Fruit fly (Drosophila melanogaster) whole organism, embryonic: ENCODE results near the gene UQCR-6.4L.

Source experiments
- C15 ChIP-seq: fragments of 200-800 bp; sonication (Bioruptor generic); IDR thresholded peaks from 3 replicates; pipeline ENCODE4 v1.3.6; 2022; ENCODE audit warnings: missing biosample characterization, missing genetic modification characterization
- CG10147 ChIP-seq: fragments of 200-800 bp; sonication (Bioruptor generic); optimal IDR thresholded peaks from 2 replicates; lab custom pipeline; 2019; ENCODE audit warnings: missing biosample characterization, mild to moderate bottlenecking, missing genetic modification characterization, moderate library complexity
- CG10565 ChIP-seq: fragments of 200-800 bp; sonication (Bioruptor generic); optimal IDR thresholded peaks from 3 replicates; lab custom pipeline; 2016; ENCODE audit warnings: missing biosample characterization, mild to moderate bottlenecking, missing genetic modification characterization
- CG11504 ChIP-seq: fragments of 200-800 bp; sonication (Bioruptor generic); optimal IDR thresholded peaks from 3 replicates; lab custom pipeline; 2019; ENCODE audit warnings: missing biosample characterization, mild to moderate bottlenecking, missing genetic modification characterization, moderate library complexity
- CG12236 ChIP-seq: fragments of 200-800 bp; sonication (Bioruptor generic); optimal IDR thresholded peaks from 2 replicates; lab custom pipeline; 2016; ENCODE audit warnings: missing biosample characterization, missing genetic modification characterization
- CG13296 ChIP-seq: fragments of 200-800 bp; sonication (Bioruptor generic); optimal IDR thresholded peaks from 3 replicates; lab custom pipeline; 2018; ENCODE audit warnings: missing biosample characterization, mild to moderate bottlenecking, missing genetic modification characterization
- CG13424 ChIP-seq: fragments of 200-800 bp; sonication (Bioruptor generic); optimal IDR thresholded peaks from 2 replicates; lab custom pipeline; 2019; ENCODE audit warnings: missing biosample characterization, mild to moderate bottlenecking, missing genetic modification characterization, moderate library complexity
- CG14667 ChIP-seq: fragments of 200-800 bp; sonication (Bioruptor generic); IDR thresholded peaks from 2 replicates; pipeline ENCODE4 v1.3.6; 2022; ENCODE audit warnings: missing biosample characterization, missing genetic modification characterization
- CG15073 ChIP-seq: fragments of 200-800 bp; sonication (Bioruptor generic); optimal IDR thresholded peaks from 2 replicates; lab custom pipeline; 2016; ENCODE audit warnings: missing biosample characterization, missing genetic modification characterization
- CG17328 ChIP-seq: fragments of 200-800 bp; sonication (Bioruptor generic); IDR thresholded peaks from 2 replicates; pipeline ENCODE4 v1.3.6; 2022; ENCODE audit warnings: missing biosample characterization, missing genetic modification characterization
- CG31365 ChIP-seq: fragments of 200-800 bp; sonication (Bioruptor generic); optimal IDR thresholded peaks from 2 replicates; lab custom pipeline; 2018; ENCODE audit warnings: missing biosample characterization, mild to moderate bottlenecking, missing genetic modification characterization
- CG32772 ChIP-seq: fragments of 200-800 bp; sonication (Bioruptor generic); IDR thresholded peaks from 2 replicates; pipeline ENCODE4 v1.3.6; 2022; ENCODE audit warnings: missing biosample characterization, missing genetic modification characterization
- CG33557 ChIP-seq: fragments of 200-800 bp; sonication (Bioruptor generic); optimal IDR thresholded peaks from 2 replicates; lab custom pipeline; 2019; ENCODE audit warnings: missing biosample characterization, mild to moderate bottlenecking, missing genetic modification characterization, moderate library complexity
- CG34224 ChIP-seq: fragments of 200-800 bp; sonication (Bioruptor generic); IDR thresholded peaks from 3 replicates; pipeline ENCODE4 v1.3.6; 2022; ENCODE audit warnings: missing biosample characterization, missing genetic modification characterization; ENCODE audit not compliant: partially characterized antibody
- CG5245 ChIP-seq: fragments of 200-800 bp; sonication (Bioruptor generic); optimal IDR thresholded peaks from 3 replicates; lab custom pipeline; 2016; ENCODE audit warnings: missing biosample characterization, missing genetic modification characterization
- CG7556 ChIP-seq: fragments of 200-800 bp; sonication (Bioruptor generic); optimal IDR thresholded peaks from 2 replicates; lab custom pipeline; 2017; ENCODE audit warnings: missing biosample characterization, mild to moderate bottlenecking, missing genetic modification characterization
- CG8478 ChIP-seq: fragments of >200 bp; optimal IDR thresholded peaks from 2 replicates; lab custom pipeline; 2018
- CG8944 ChIP-seq: fragments of 200-800 bp; sonication (Bioruptor generic); optimal IDR thresholded peaks from 3 replicates; lab custom pipeline; 2016; ENCODE audit warnings: missing biosample characterization, missing genetic modification characterization
- Drgx ChIP-seq: fragments of 200-800 bp; sonication (Bioruptor generic); IDR thresholded peaks from 2 replicates; pipeline ENCODE4 v1.3.6; 2022; ENCODE audit warnings: missing biosample characterization, missing genetic modification characterization
- Mrtf ChIP-seq: fragments of 200-800 bp; sonication (Bioruptor generic); IDR thresholded peaks from 3 replicates; pipeline ENCODE4 v1.3.6; 2022; ENCODE audit warnings: missing biosample characterization, missing genetic modification characterization
- NC2β ChIP-seq: fragments of 200-800 bp; sonication (Bioruptor generic); optimal IDR thresholded peaks from 2 replicates; lab custom pipeline; 2016; ENCODE audit warnings: missing biosample characterization, missing genetic modification characterization
- Poxn ChIP-seq: fragments of 200-800 bp; sonication (Bioruptor generic); IDR thresholded peaks from 2 replicates; pipeline ENCODE4 v1.3.6; 2022; ENCODE audit warnings: missing biosample characterization, missing genetic modification characterization
- Rx ChIP-seq: fragments of 200-800 bp; sonication (Bioruptor generic); IDR thresholded peaks from 2 replicates; pipeline ENCODE4 v1.3.6; 2022; ENCODE audit warnings: missing biosample characterization, missing genetic modification characterization
- Side ChIP-seq: fragments of 200-800 bp; sonication (Bioruptor generic); optimal IDR thresholded peaks from 2 replicates; lab custom pipeline; 2016; ENCODE audit warnings: missing biosample characterization, missing genetic modification characterization
- Trl ChIP-seq, 3 experiments: fragments of >200 bp in 2 of 3; fragments of 200-800 bp in 1 of 3; sonication (Bioruptor generic) in 1 of 3; optimal IDR thresholded peaks; 2 replicates in 1 of 3; 3 replicates in 2 of 3; lab custom pipeline; 2016 to 2017; ENCODE audit warnings: missing biosample characterization in 1 of 3, missing genetic modification characterization in 1 of 3
- bbx ChIP-seq: fragments of 200-800 bp; sonication (Bioruptor generic); IDR thresholded peaks from 2 replicates; pipeline ENCODE4 v1.3.6; 2022; ENCODE audit warnings: missing biosample characterization, missing genetic modification characterization; ENCODE audit not compliant: partially characterized antibody
- btn ChIP-seq: fragments of 200-800 bp; sonication (Bioruptor generic); optimal IDR thresholded peaks from 2 replicates; lab custom pipeline; 2016; ENCODE audit warnings: missing biosample characterization, missing genetic modification characterization
- cas ChIP-seq: fragments of 200-800 bp; sonication (Bioruptor generic); IDR thresholded peaks from 2 replicates; pipeline ENCODE4 v1.3.6; 2022; ENCODE audit warnings: missing biosample characterization, missing genetic modification characterization
- chm ChIP-seq: fragments of 200-800 bp; sonication (Bioruptor generic); IDR thresholded peaks from 2 replicates; pipeline ENCODE4 v1.3.6; 2022; ENCODE audit warnings: missing biosample characterization, missing genetic modification characterization
- ewg ChIP-seq: fragments of 200-800 bp; sonication (Bioruptor generic); optimal IDR thresholded peaks from 3 replicates; lab custom pipeline; 2017; ENCODE audit warnings: mild to moderate bottlenecking, missing biosample characterization, missing genetic modification reagents, missing genetic modification characterization
- exex ChIP-seq: fragments of 200-800 bp; sonication (Bioruptor generic); optimal IDR thresholded peaks from 4 replicates; lab custom pipeline; 2018; ENCODE audit warnings: missing biosample characterization, mild to moderate bottlenecking, missing genetic modification characterization, moderate library complexity
- gfzf ChIP-seq: fragments of 200-800 bp; sonication (Bioruptor generic); optimal IDR thresholded peaks from 2 replicates; lab custom pipeline; 2016; ENCODE audit warnings: missing biosample characterization, mild to moderate bottlenecking, missing genetic modification characterization, moderate library complexity
- jing ChIP-seq: fragments of 200-800 bp; sonication (Bioruptor generic); optimal IDR thresholded peaks from 2 replicates; lab custom pipeline; 2018; ENCODE audit warnings: missing biosample characterization, mild to moderate bottlenecking, missing genetic modification characterization
- kah ChIP-seq: fragments of 200-800 bp; sonication (Bioruptor generic); optimal IDR thresholded peaks from 2 replicates; lab custom pipeline; 2018; ENCODE audit warnings: missing biosample characterization, mild to moderate bottlenecking, missing genetic modification characterization
- lab ChIP-seq: fragments of 200-800 bp; sonication (Bioruptor generic); optimal IDR thresholded peaks from 3 replicates; lab custom pipeline; 2017; ENCODE audit warnings: missing biosample characterization, missing genetic modification characterization, mild to moderate bottlenecking, moderate library complexity, missing genetic modification reagents
- odd ChIP-seq: fragments of 200-800 bp; sonication (Bioruptor generic); optimal IDR thresholded peaks from 2 replicates; lab custom pipeline; 2017; ENCODE audit warnings: missing biosample characterization, mild to moderate bottlenecking, missing genetic modification characterization
- p53 ChIP-seq: fragments of 200-800 bp; sonication (Bioruptor generic); optimal IDR thresholded peaks from 2 replicates; lab custom pipeline; 2016; ENCODE audit warnings: missing biosample characterization, missing genetic modification characterization
- pb ChIP-seq: fragments of 200-800 bp; sonication (Bioruptor generic); optimal IDR thresholded peaks from 3 replicates; lab custom pipeline; 2016; ENCODE audit warnings: missing biosample characterization, missing genetic modification characterization
- psq ChIP-seq: fragments of 200-800 bp; sonication (Bioruptor generic); optimal IDR thresholded peaks from 2 replicates; lab custom pipeline; 2017; ENCODE audit warnings: missing biosample characterization, missing genetic modification characterization
- pum ChIP-seq: fragments of 200-800 bp; sonication (Bioruptor generic); optimal IDR thresholded peaks from 2 replicates; lab custom pipeline; 2016; ENCODE audit warnings: missing biosample characterization, missing genetic modification characterization
- sd ChIP-seq: fragments of 200-800 bp; sonication (Bioruptor generic); optimal IDR thresholded peaks from 3 replicates; lab custom pipeline; 2018; ENCODE audit warnings: missing biosample characterization, mild to moderate bottlenecking, missing genetic modification characterization, moderate library complexity
- sna ChIP-seq: fragments of 200-800 bp; sonication (Bioruptor generic); IDR thresholded peaks from 2 replicates; pipeline ENCODE4 v1.3.6; 2022; ENCODE audit warnings: missing biosample characterization, missing genetic modification characterization; ENCODE audit not compliant: partially characterized antibody
- tll ChIP-seq, 2 experiments: fragments of 200-800 bp in 1 of 2; fragments of >200 bp in 1 of 2; sonication (Bioruptor generic) in 1 of 2; optimal IDR thresholded peaks; 2 replicates each; lab custom pipeline; 2017 to 2019; ENCODE audit warnings: missing biosample characterization in 2 of 2, missing genetic modification characterization in 2 of 2, mild to moderate bottlenecking in 1 of 2, moderate library complexity in 1 of 2
- toy ChIP-seq: fragments of 200-800 bp; sonication (Bioruptor generic); IDR thresholded peaks from 2 replicates; pipeline ENCODE4 v1.3.6; 2022; ENCODE audit warnings: missing biosample characterization, missing genetic modification characterization
- tx ChIP-seq: fragments of 200-800 bp; sonication (Bioruptor generic); optimal IDR thresholded peaks from 2 replicates; lab custom pipeline; 2016; ENCODE audit warnings: missing biosample characterization, missing genetic modification characterization
- unc-4 ChIP-seq: fragments of 200-800 bp; sonication (Bioruptor generic); IDR thresholded peaks from 2 replicates; pipeline ENCODE4 v1.3.6; 2022; ENCODE audit warnings: missing biosample characterization, missing genetic modification characterization; ENCODE audit not compliant: partially characterized antibody
- vvl ChIP-seq: fragments of 200-800 bp; sonication (Bioruptor generic); IDR thresholded peaks from 2 replicates; pipeline ENCODE4 v1.3.6; 2022; ENCODE audit warnings: missing biosample characterization, missing genetic modification characterization
- z ChIP-seq: fragments of 200-800 bp; sonication (Bioruptor generic); IDR thresholded peaks from 3 replicates; pipeline ENCODE4 v1.3.6; 2022; ENCODE audit warnings: missing biosample characterization, missing genetic modification characterization
- zf30C ChIP-seq: fragments of 200-800 bp; sonication (Bioruptor generic); optimal IDR thresholded peaks from 3 replicates; lab custom pipeline; 2018; ENCODE audit warnings: missing biosample characterization, mild to moderate bottlenecking, missing genetic modification characterization

UQCR-6.4L gene

dm6 chr3L:16571014-16571738 is 4.6 kb downstream of the UQCR-6.4L start (continued):
- TF ChIP-seq CG10147 (GFP tag; lab: Kevin White, UChicago) (peak; percentile 64), CG8944 (no peak), sna (GFP tag; lab: Robert Waterston, UW) (no peak), pum (peak; percentile 36), btn (GFP tag; lab: Kevin White, UChicago) (no peak), CG12236 (no peak), Drgx (peak; percentile 36; the same call in 1 of the 2 replicates), CG10565 (GFP tag; lab: Kevin White, UChicago) (no peak), Mrtf (GFP tag; lab: Robert Waterston, UW) (0 out of 3 replicates have a peak, but pooled peaks have one; percentile 40), CG13296 (GFP tag; lab: Kevin White, UChicago) (peak; percentile 42), CG15073 (GFP tag; lab: Kevin White, UChicago) (no peak), psq (GFP tag; lab: Kevin White, UChicago) (no peak), CG17328 (GFP tag; lab: Robert Waterston, UW) (0 out of 2 replicates have a peak, but pooled peaks have one; percentile 25), Trl (optimal IDR thresholded peaks at IDR 0.05; lab: Kevin White, UChicago) (no peak), Trl (GFP tag; optimal IDR thresholded peaks at IDR 0.05; lab: Kevin White, UChicago) (peak; percentile 38), CG34224 (GFP tag; lab: Robert Waterston, UW) (no peak), tll (GFP tag; optimal IDR thresholded peaks at IDR 0.05; lab: Kevin White, UChicago) (no peak), CG11504 (peak; percentile 64), jing (GFP tag; lab: Kevin White, UChicago) (no peak), z (GFP tag; lab: Robert Waterston, UW) (peak; percentile 73), tx (GFP tag; lab: Kevin White, UChicago) (peak; percentile 16), bbx (no peak), Rx (GFP tag; lab: Robert Waterston, UW) (no peak), exex (tag; lab: Kevin White, UChicago) (no peak), zf30C (peak; percentile 54), sd (tag; lab: Kevin White, UChicago) (peak; percentile 20), kah (no peak), pb (no peak), CG31365 (tag; lab: Kevin White, UChicago) (no peak), CG32772 (GFP tag; lab: Robert Waterston, UW) (no peak), CG13424 (tag; lab: Kevin White, UChicago) (peak; percentile 42), chm (GFP tag; lab: Robert Waterston, UW) (no peak), CG33557 (GFP tag; lab: Kevin White, UChicago) (no peak), CG8478 (no peak), vvl (peak; percentile 22; the same call in 1 of the 2 replicates), ewg (no peak), p53 (no peak), lab (peak; percentile 71), unc-4 (GFP tag; lab: Robert Waterston, UW) (no peak), CG14667 (GFP tag; lab: Robert Waterston, UW) (peak; percentile 62), odd (no peak), toy (no peak), CG5245 (no peak), NC2β (GFP tag; lab: Kevin White, UChicago) (no peak), CG7556 (GFP tag; lab: Kevin White, UChicago) (peak; percentile 55), Poxn (GFP tag; lab: Robert Waterston, UW) (no peak), C15 (GFP tag; lab: Robert Waterston, UW) (no peak), gfzf (no peak), cas (GFP tag; lab: Robert Waterston, UW) (peak; percentile 55; the same call in 1 of the 2 replicates), Side (GFP tag; lab: Kevin White, UChicago) (peak; percentile 22)
